Worm (Caenorhabditis elegans) whole organism, L1 larva: Measurements from ENCODE around the gene lido-10.
"Not testable (repeated sequence)": the region's sequence is repeated elsewhere in the genome, so short reads cannot be mapped to it uniquely, and the experiment has no call there.

Experiments used
- Y116A8C.19 ChIP-seq: sonication (generic microtip); optimal IDR thresholded peaks from 2 replicates; lab custom pipeline; 2016; ENCODE audit warnings: missing compliant biosample characterization, missing genetic modification characterization, borderline replicate concordance
- elt-2 ChIP-seq: sonication (generic microtip); optimal IDR thresholded peaks from 2 replicates; lab custom pipeline; 2016; ENCODE audit warnings: missing genetic modification characterization, mild to moderate bottlenecking, inconsistent platforms, missing compliant biosample characterization, missing genetic modification reagents
- hlh-4 ChIP-seq: sonication (generic microtip); optimal IDR thresholded peaks from 2 replicates; lab custom pipeline; 2016; ENCODE audit warnings: mild to moderate bottlenecking, missing genetic modification characterization, missing compliant biosample characterization
- mdl-1 ChIP-seq, 2 experiments: fragments of 150-350 bp; optimal IDR thresholded peaks; 2 replicates each; lab custom pipeline; 2014 to 2017; ENCODE audit warnings: missing biosample characterization in 2 of 2, missing genetic modification characterization in 2 of 2, inconsistent platforms in 1 of 2
- nhr-237 ChIP-seq: fragments of 150-350 bp; optimal IDR thresholded peaks from 2 replicates; lab custom pipeline; 2014; ENCODE audit warnings: missing biosample characterization, missing genetic modification characterization
- nhr-28 ChIP-seq: fragments of 150-350 bp; optimal IDR thresholded peaks from 2 replicates; lab custom pipeline; 2014; ENCODE audit warnings: missing biosample characterization, missing genetic modification characterization
- tlp-1 ChIP-seq: fragments of 150-350 bp; optimal IDR thresholded peaks from 2 replicates; lab custom pipeline; 2014; ENCODE audit warnings: missing biosample characterization, missing genetic modification characterization
- unc-62 ChIP-seq: fragments of 150-350 bp; optimal IDR thresholded peaks from 2 replicates; lab custom pipeline; 2014; ENCODE audit warnings: missing biosample characterization, missing genetic modification reagents, missing genetic modification characterization

- TF ChIP-seq unc-62 (GFP tag; lab: Kevin White, UChicago); nhr-28 (tag; lab: Kevin White, UChicago); tlp-1 (tag; lab: Kevin White, UChicago); hlh-4 (tag; lab: Kevin White, UChicago); elt-2 (tag; lab: Kevin White, UChicago); nhr-237 (tag; lab: Kevin White, UChicago); mdl-1 (tag; optimal IDR thresholded peaks at IDR 0.05; lab: Kevin White, UChicago); Y116A8C.19 (tag; lab: Kevin White, UChicago): not testable (repeated sequence)
Observed at ce11 chrII:3032480-3032879, 30.2 kb downstream of the lido-10 start, which contains the start of gene B0454.6.
